Worm (Caenorhabditis elegans): ENCODE data around the gene tbx-35.

DNA sequence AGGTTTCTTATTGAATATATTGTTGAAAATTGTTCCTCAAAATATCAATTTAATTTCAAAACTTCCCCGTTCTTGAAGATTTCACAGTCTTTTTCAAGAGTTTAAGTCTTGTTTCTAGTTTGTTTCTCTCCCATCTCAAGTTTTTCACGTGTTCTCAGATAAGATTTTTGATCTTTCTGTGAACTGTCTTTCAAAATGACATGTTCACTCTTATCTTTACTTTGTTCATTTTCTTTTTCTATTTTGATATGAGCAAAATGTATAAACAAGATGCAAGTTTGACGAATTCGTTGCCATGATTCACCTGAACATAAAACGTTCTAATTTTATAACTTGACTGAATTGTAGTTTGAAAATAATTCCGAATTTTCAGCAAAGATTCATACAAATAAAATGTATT, 29.6 kb upstream of the tbx-35 start:
- TF ChIP-seq nhr-237 (tag; optimal IDR thresholded peaks at IDR 0.05), result no peak
- no peak for TF ChIP-seq nhr-12 (tag; optimal IDR thresholded peaks at IDR 0.05)
- TF ChIP-seq elt-3 (tag; optimal IDR thresholded peaks at IDR 0.05), result no peak
- TF ChIP-seq snpc-4 (tag; optimal IDR thresholded peaks at IDR 0.05), result no peak
- TF ChIP-seq zip-8 (tag; optimal IDR thresholded peaks at IDR 0.05), result no peak
- TF ChIP-seq lsy-2 (tag; optimal IDR thresholded peaks at IDR 0.05), result no peak
- TF ChIP-seq unc-62 (GFP tag; optimal IDR thresholded peaks at IDR 0.05), result no peak
- no peak for TF ChIP-seq nhr-28 (tag; optimal IDR thresholded peaks at IDR 0.05)
- TF ChIP-seq unc-39 (tag; optimal IDR thresholded peaks at IDR 0.05), result no peak
- no peak for TF ChIP-seq cnd-1 (tag; optimal IDR thresholded peaks at IDR 0.05)
- no peak for TF ChIP-seq ceh-43 (GFP tag; optimal IDR thresholded peaks at IDR 0.05)
- no peak for TF ChIP-seq lin-13 (tag; optimal IDR thresholded peaks at IDR 0.05)
- no peak for TF ChIP-seq pha-4 (tag; optimal IDR thresholded peaks at IDR 0.05)
- no peak for TF ChIP-seq ces-1 (GFP tag; optimal IDR thresholded peaks at IDR 0.05)

All from whole organism, mixed stage, embryonic.